Worm (Caenorhabditis elegans): Measurements from ENCODE around the gene xbx-9.

xbx-9 gene

DNA sequence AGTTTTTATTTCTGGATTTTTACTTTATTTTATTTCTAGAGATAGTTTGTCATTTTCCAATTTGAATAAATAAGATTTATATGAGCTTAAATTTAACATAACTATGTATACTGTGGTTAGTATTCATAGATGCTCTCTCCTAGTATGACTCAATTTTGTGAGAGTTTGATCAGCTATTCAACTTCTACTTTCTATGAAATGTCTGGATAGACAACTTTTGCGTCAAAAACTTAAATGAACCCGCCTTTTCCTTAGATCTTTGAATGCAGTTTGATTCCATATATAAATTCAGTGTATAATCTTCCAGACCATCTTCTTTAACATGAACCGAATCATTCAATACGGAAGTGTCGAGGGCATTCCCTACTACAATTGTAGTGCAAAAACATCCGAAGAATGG is 34.9 kb downstream of the xbx-9 start, which contains the start of gene srt-43:
Gene srt-43 (plus strand): TSS at position 301 of the 400 bp plus-strand sequence.
- TF ChIP-seq ceh-91 (GFP tag; IDR thresholded peaks at IDR 0.05) = no peak
- no peak for TF ChIP-seq F49E8.2 (tag; optimal IDR thresholded peaks at IDR 0.05; ENCODE audit: insufficient read depth)
- TF ChIP-seq nhr-179 (tag; optimal IDR thresholded peaks at IDR 0.05) = no peak
- TF ChIP-seq F33H1.4 (GFP tag; IDR thresholded peaks at IDR 0.05) = no peak
- no peak for TF ChIP-seq dpl-1 (GFP tag; optimal IDR thresholded peaks at IDR 0.05)
- no peak for TF ChIP-seq cebp-2 (GFP tag; IDR thresholded peaks at IDR 0.05)
- no peak for TF ChIP-seq snpc-4 (GFP tag; optimal IDR thresholded peaks at IDR 0.05)
- TF ChIP-seq snpc-4 (tag; optimal IDR thresholded peaks at IDR 0.05) = no peak
- TF ChIP-seq Y67H2A.10 (GFP tag; conservative IDR thresholded peaks at IDR 0.05) = no peak
- TF ChIP-seq hsf-1 (GFP tag; IDR thresholded peaks at IDR 0.05) = no peak
- TF ChIP-seq K11D2.4 (GFP tag; IDR thresholded peaks at IDR 0.05) = no peak
- no peak for TF ChIP-seq lsl-1 (GFP tag; optimal IDR thresholded peaks at IDR 0.05)
- no peak for TF ChIP-seq Y95B8A.8 (GFP tag; IDR thresholded peaks at IDR 0.05)
- no peak for TF ChIP-seq tbp1 (GFP tag; optimal IDR thresholded peaks at IDR 0.05)
- no peak for TF ChIP-seq ceh-27 (GFP tag; optimal IDR thresholded peaks at IDR 0.05)
- no peak for TF ChIP-seq ZK185.1 (tag; optimal IDR thresholded peaks at IDR 0.05; ENCODE audit: poor library complexity, severe bottlenecking)
- TF ChIP-seq somi-1 (GFP tag; optimal IDR thresholded peaks at IDR 0.05) = no peak
- TF ChIP-seq mel-28 (tag; optimal IDR thresholded peaks at IDR 0.05; ENCODE audit: borderline replicate concordance) = no peak
- TF ChIP-seq unc-130 (GFP tag; optimal IDR thresholded peaks at IDR 0.05) = no peak

DNA sequence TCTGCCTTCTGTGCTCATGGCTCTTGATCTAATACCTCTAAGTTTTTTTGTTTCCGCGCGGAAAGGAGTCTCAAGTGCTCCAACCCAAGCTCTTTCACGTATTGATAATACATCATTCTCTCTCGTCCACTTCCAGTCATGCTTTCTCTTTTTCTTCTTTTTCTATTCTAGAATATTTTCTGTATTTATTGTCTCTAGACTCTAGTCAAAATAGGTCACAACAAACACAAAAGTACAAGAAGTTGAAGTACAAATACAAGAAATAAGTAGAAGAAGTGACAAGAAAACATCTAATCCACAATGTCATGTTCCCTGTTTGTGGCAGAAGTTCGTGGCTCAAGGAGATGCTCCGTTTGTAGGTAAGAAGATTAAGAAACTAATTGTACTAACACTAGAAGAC is 39.2 kb downstream of the xbx-9 start, which contains the start of gene ZC455.1:
Gene ZC455.1 (plus strand): TSS at position 301 of the 400 bp plus-strand sequence.
- TF ChIP-seq efl-1 (GFP tag; optimal IDR thresholded peaks at IDR 0.05) (no peak), ztf-26 (tag; optimal IDR thresholded peaks at IDR 0.05) (no peak), hsf-1 (GFP tag; IDR thresholded peaks at IDR 0.05) (no peak), K12H6.12 (tag; optimal IDR thresholded peaks at IDR 0.05) (no peak), C17E4.6 (GFP tag; IDR thresholded peaks at IDR 0.05) (no peak), repo-1 (tag; optimal IDR thresholded peaks at IDR 0.05) (no peak), lag-1 (GFP tag; IDR thresholded peaks at IDR 0.05) (no peak), madf-10 (tag; optimal IDR thresholded peaks at IDR 0.05) (no peak), madf-3 (GFP tag; IDR thresholded peaks at IDR 0.05) (no peak), hmg-1.2 (GFP tag; IDR thresholded peaks at IDR 0.05) (no peak), sdz-38 (tag; optimal IDR thresholded peaks at IDR 0.05) (no peak), sptf-2 (GFP tag; optimal IDR thresholded peaks at IDR 0.05) (no peak), sea-2 (GFP tag; IDR thresholded peaks at IDR 0.05) (no peak), xnd-1 (tag; optimal IDR thresholded peaks at IDR 0.05) (no peak), F33H1.4 (GFP tag; IDR thresholded peaks at IDR 0.05) (no peak), K11D2.4 (GFP tag; IDR thresholded peaks at IDR 0.05) (no peak), lin-26 (GFP tag; IDR thresholded peaks at IDR 0.05) (no peak), nhr-90 (tag; optimal IDR thresholded peaks at IDR 0.05) (no peak), lin-54 (GFP tag; optimal IDR thresholded peaks at IDR 0.05) (no peak)

DNA sequence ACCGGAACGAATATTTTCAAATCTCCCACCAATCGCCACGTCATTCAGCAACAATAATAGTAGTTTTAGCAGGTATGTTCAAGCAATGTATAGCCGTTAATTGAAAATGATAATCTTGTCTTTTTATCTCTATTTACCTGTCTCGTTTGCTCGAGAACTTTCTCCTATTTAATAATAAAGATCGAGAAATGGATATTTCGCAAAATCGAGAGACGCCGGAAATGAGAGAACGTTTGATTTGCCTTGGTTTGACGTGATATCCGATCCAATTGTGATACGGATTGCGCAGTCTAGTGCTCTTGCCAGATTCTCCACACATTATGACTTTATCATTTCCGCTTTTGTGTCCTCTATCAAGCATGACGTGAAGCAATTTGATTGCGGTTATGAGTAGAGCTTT is 39.9 kb downstream of the xbx-9 start:
- TF ChIP-seq F33H1.4 (GFP tag; IDR thresholded peaks at IDR 0.05) (no peak), rpc-1 (optimal IDR thresholded peaks at IDR 0.05) (no peak), rpc-1 (tag; optimal IDR thresholded peaks at IDR 0.05) (no peak), B0035.1 (tag; optimal IDR thresholded peaks at IDR 0.05) (no peak)

All from whole organism, young adult.